Fruit fly (Drosophila melanogaster) Kc167 (cell line): ENCODE measurements around the gene CG13071.

ENCODE experiments used
- Myc ChIP-seq: fragments of >200 bp; optimal IDR thresholded peaks from 2 replicates; lab custom pipeline; 2017; ENCODE audit warnings: missing external identifiers
- Sin3A ChIP-seq: fragments of >200 bp; optimal IDR thresholded peaks from 2 replicates; lab custom pipeline; 2018; ENCODE audit warnings: missing external identifiers
- h ChIP-seq: fragments of >200 bp; optimal IDR thresholded peaks from 3 replicates; lab custom pipeline; 2018; ENCODE audit warnings: missing external identifiers
- insv ChIP-seq: fragments of >200 bp; optimal IDR thresholded peaks from 3 replicates; lab custom pipeline; 2018; ENCODE audit warnings: missing external identifiers
- psq ChIP-seq: fragments of >200 bp; optimal IDR thresholded peaks from 2 replicates; lab custom pipeline; 2017; ENCODE audit warnings: missing external identifiers
- ttk ChIP-seq: sonication (Bioruptor generic); optimal IDR thresholded peaks from 2 replicates; lab custom pipeline; 2017; ENCODE audit warnings: missing external identifiers

- TF ChIP-seq insv (lab: Kevin White, UChicago) (no peak), psq (lab: Kevin White, UChicago) (no peak), Myc (lab: Kevin White, UChicago) (no peak), h (lab: Kevin White, UChicago) (no peak), ttk (no peak), Sin3A (no peak)
Measured at dm6 chr3L:16252255-16252654, 10.3 kb upstream of the CG13071 start, which contains the start of gene CG13055.
